Worm (Caenorhabditis elegans) whole organism, L2 larva: ENCODE data around the gene paf-2.
A peak's percentile ranks its signal among the peaks of the same experiment; 100 is the strongest.
"Not testable (repeated sequence)": the region's sequence is repeated elsewhere in the genome, so short reads cannot be mapped to it uniquely, and the experiment has no call there.

ENCODE experiments used
- C34F6.9 ChIP-seq: fragments of 150-350 bp; optimal IDR thresholded peaks from 2 replicates; lab custom pipeline; 2014; ENCODE audit warnings: missing biosample characterization, missing genetic modification characterization
- F13H6.1 ChIP-seq: sonication (generic microtip); optimal IDR thresholded peaks from 2 replicates; lab custom pipeline; 2016; ENCODE audit warnings: missing genetic modification characterization, missing compliant biosample characterization
- R02D3.7 ChIP-seq: fragments of 150-350 bp; optimal IDR thresholded peaks from 2 replicates; lab custom pipeline; 2014; ENCODE audit warnings: missing biosample characterization, missing genetic modification characterization
- Y55F3AM.14 ChIP-seq: fragments of 200-800 bp; sonication (Bioruptor generic); optimal IDR thresholded peaks from 2 replicates; lab custom pipeline; 2018; ENCODE audit warnings: mild to moderate bottlenecking, missing genetic modification characterization, missing compliant biosample characterization
- ZK546.5 ChIP-seq: sonication (generic microtip); optimal IDR thresholded peaks from 2 replicates; lab custom pipeline; 2017; ENCODE audit warnings: missing biosample characterization, missing genetic modification characterization
- alr-1 ChIP-seq: fragments of 150-350 bp; optimal IDR thresholded peaks from 2 replicates; lab custom pipeline; 2014; ENCODE audit warnings: missing biosample characterization, missing genetic modification characterization
- ama-1 ChIP-seq: fragments of 150-350 bp; optimal IDR thresholded peaks from 2 replicates; lab custom pipeline; 2018; ENCODE audit warnings: inconsistent platforms
- blmp-1 ChIP-seq: sonication (generic microtip); optimal IDR thresholded peaks from 2 replicates; lab custom pipeline; 2017; ENCODE audit warnings: missing genetic modification characterization, mild to moderate bottlenecking, missing compliant biosample characterization, antibody characterized with exemption, moderate library complexity; ENCODE audit not compliant: insufficient read depth
- crh-2 ChIP-seq: sonication (generic microtip); optimal IDR thresholded peaks from 2 replicates; lab custom pipeline; 2017; ENCODE audit warnings: missing biosample characterization, missing genetic modification characterization
- dmd-4 ChIP-seq: sonication (generic microtip); optimal IDR thresholded peaks from 2 replicates; lab custom pipeline; 2017; ENCODE audit warnings: missing biosample characterization, missing genetic modification characterization
- egl-27 ChIP-seq: sonication (generic microtip); optimal IDR thresholded peaks from 3 replicates; lab custom pipeline; 2017; ENCODE audit warnings: missing biosample characterization, missing genetic modification reagents, missing genetic modification characterization
- elt-1 ChIP-seq: fragments of 150-350 bp; optimal IDR thresholded peaks from 2 replicates; lab custom pipeline; 2014; ENCODE audit warnings: missing biosample characterization, missing genetic modification characterization
- elt-3 ChIP-seq: sonication (generic microtip); optimal IDR thresholded peaks from 2 replicates; lab custom pipeline; 2017; ENCODE audit warnings: missing biosample characterization, missing genetic modification characterization
- fos-1 ChIP-seq: fragments of 150-350 bp; optimal IDR thresholded peaks from 2 replicates; lab custom pipeline; 2014; ENCODE audit warnings: missing biosample characterization, missing genetic modification characterization
- gmeb-1 ChIP-seq: fragments of 150-350 bp; optimal IDR thresholded peaks from 2 replicates; lab custom pipeline; 2014; ENCODE audit warnings: missing biosample characterization, missing genetic modification characterization
- lin-11 ChIP-seq: fragments of 150-350 bp; sonication (generic microtip); optimal IDR thresholded peaks from 2 replicates; lab custom pipeline; 2014; ENCODE audit warnings: missing biosample characterization, missing genetic modification characterization, inconsistent platforms, mixed read lengths
- lin-13 ChIP-seq: fragments of 150-350 bp; optimal IDR thresholded peaks from 2 replicates; lab custom pipeline; 2014; ENCODE audit warnings: missing biosample characterization, missing genetic modification reagents, missing genetic modification characterization
- mbf-1 ChIP-seq: sonication (generic microtip); optimal IDR thresholded peaks from 2 replicates; lab custom pipeline; 2017; ENCODE audit warnings: missing biosample characterization, missing genetic modification characterization
- mdl-1 ChIP-seq, 2 experiments: fragments of 150-350 bp in 1 of 2; sonication (generic microtip) in 1 of 2; optimal IDR thresholded peaks; 2 replicates each; lab custom pipeline; 2017; ENCODE audit warnings: missing biosample characterization in 2 of 2, missing genetic modification characterization in 2 of 2
- nhr-10 ChIP-seq: sonication (generic microtip); optimal IDR thresholded peaks from 2 replicates; lab custom pipeline; 2017; ENCODE audit warnings: missing biosample characterization, missing genetic modification characterization
- nhr-11 ChIP-seq: fragments of 150-350 bp; optimal IDR thresholded peaks from 2 replicates; lab custom pipeline; 2014; ENCODE audit warnings: missing biosample characterization, missing genetic modification characterization
- nhr-12 ChIP-seq: fragments of 150-350 bp; optimal IDR thresholded peaks from 2 replicates; lab custom pipeline; 2014; ENCODE audit warnings: missing biosample characterization, missing genetic modification characterization
- nhr-129 ChIP-seq: fragments of 150-350 bp; optimal IDR thresholded peaks from 2 replicates; lab custom pipeline; 2014; ENCODE audit warnings: missing biosample characterization, missing genetic modification characterization
- nhr-21 ChIP-seq: fragments of 150-350 bp; optimal IDR thresholded peaks from 2 replicates; lab custom pipeline; 2014; ENCODE audit warnings: missing biosample characterization, missing genetic modification characterization
- nhr-23 ChIP-seq: fragments of 150-350 bp; optimal IDR thresholded peaks from 2 replicates; lab custom pipeline; 2014; ENCODE audit warnings: missing biosample characterization, missing genetic modification reagents, missing genetic modification characterization
- nhr-237 ChIP-seq: fragments of 150-350 bp; optimal IDR thresholded peaks from 2 replicates; lab custom pipeline; 2014; ENCODE audit warnings: missing biosample characterization, missing genetic modification characterization
- nhr-25 ChIP-seq: fragments of 150-350 bp; sonication (generic microtip); optimal IDR thresholded peaks from 3 replicates; lab custom pipeline; 2014; ENCODE audit warnings: missing biosample characterization, missing genetic modification characterization
- nhr-6 ChIP-seq: fragments of 150-350 bp; optimal IDR thresholded peaks from 2 replicates; lab custom pipeline; 2014; ENCODE audit warnings: missing biosample characterization, missing genetic modification characterization
- sem-4 ChIP-seq: fragments of 150-350 bp; optimal IDR thresholded peaks from 2 replicates; lab custom pipeline; 2014; ENCODE audit warnings: missing biosample characterization, missing genetic modification reagents, missing genetic modification characterization
- sma-3 ChIP-seq: sonication (generic microtip); optimal IDR thresholded peaks from 2 replicates; lab custom pipeline; 2016; ENCODE audit warnings: missing genetic modification reagents, missing genetic modification characterization, missing compliant biosample characterization
- unc-39 ChIP-seq: fragments of 150-350 bp; optimal IDR thresholded peaks from 2 replicates; lab custom pipeline; 2014; ENCODE audit warnings: missing biosample characterization, missing genetic modification characterization
- unc-55 ChIP-seq: fragments of 150-350 bp; sonication (generic microtip); optimal IDR thresholded peaks from 3 replicates; lab custom pipeline; 2014; ENCODE audit warnings: missing biosample characterization, missing genetic modification reagents, missing genetic modification characterization
- unc-62 ChIP-seq: fragments of 150-350 bp; optimal IDR thresholded peaks from 2 replicates; lab custom pipeline; 2014; ENCODE audit warnings: missing biosample characterization, missing genetic modification reagents, missing genetic modification characterization

Gene paf-2

DNA sequence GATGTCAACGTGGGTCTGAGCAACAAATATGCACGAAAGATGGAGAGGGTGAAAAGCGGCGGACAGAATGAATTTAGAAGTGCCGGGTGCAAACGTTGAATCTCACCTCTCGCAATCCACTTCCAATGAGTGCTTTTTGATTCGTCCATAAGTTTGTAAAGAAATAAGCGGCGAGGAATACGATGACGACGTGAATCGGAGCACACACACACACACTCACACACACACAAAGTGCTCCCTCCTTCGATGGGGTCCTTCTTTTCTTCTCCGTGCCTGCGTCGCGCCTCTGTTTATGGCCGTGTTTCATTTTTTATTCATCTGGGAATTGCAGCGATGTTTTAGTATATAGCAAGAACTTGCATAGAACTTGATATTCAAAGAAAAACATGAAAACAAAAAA is at the start of gene paf-2:
TSS of gene paf-2 (minus strand) at position 290 of the 400 bp plus-strand sequence.
- TF ChIP-seq lin-11 (tag; lab: Kevin White, UChicago), result peak; percentile 8
- TF ChIP-seq nhr-129 (tag; lab: Kevin White, UChicago), result peak; percentile 5
- peak; percentile 25 for TF ChIP-seq unc-55 (GFP tag; lab: Kevin White, UChicago)
- TF ChIP-seq Y55F3AM.14 (GFP tag; lab: Kevin White, UChicago), result no peak
- TF ChIP-seq nhr-237 (tag; lab: Kevin White, UChicago), result no peak

DNA sequence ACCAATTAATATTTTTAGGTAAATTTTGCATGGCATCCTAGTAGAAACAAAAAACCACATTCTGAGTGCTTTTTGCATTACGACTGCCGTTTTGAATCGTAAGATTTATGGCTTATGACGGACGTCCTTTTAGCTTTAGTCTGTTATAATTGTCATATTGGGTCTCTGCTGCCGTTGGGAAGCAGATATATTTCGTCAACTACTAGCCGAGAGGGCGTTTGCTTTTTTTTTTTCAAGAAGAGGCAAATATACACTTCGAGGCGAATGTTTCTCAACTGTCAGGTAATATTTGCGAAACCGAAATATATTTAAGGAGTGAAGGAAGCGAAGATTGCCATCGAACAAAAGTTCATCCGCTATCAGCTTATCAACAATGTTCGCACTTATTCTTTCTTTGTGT is 46.4 kb upstream of the paf-2 start, which contains the start of gene F14H12.3:
TSS of gene F14H12.3 (plus strand) at position 301 of the 400 bp plus-strand sequence.
- no peak for TF ChIP-seq Y55F3AM.14 (GFP tag; lab: Kevin White, UChicago)
- TF ChIP-seq elt-1 (tag; lab: Kevin White, UChicago), result no peak
- TF ChIP-seq nhr-12 (tag; lab: Kevin White, UChicago), result no peak
- TF ChIP-seq R02D3.7 (tag; lab: Kevin White, UChicago), result no peak
- TF ChIP-seq nhr-10 (tag; lab: Kevin White, UChicago), result no peak
- TF ChIP-seq ama-1 (lab: Kevin White, UChicago), result no peak
- TF ChIP-seq ZK546.5 (tag; lab: Kevin White, UChicago), result no peak
- TF ChIP-seq crh-2 (tag; lab: Kevin White, UChicago), result no peak

ce11 chrX:4342730-4343129 is 45.2 kb upstream of the paf-2 start:
- no peak for TF ChIP-seq gmeb-1 (tag; lab: Kevin White, UChicago)
- no peak for TF ChIP-seq nhr-237 (tag; lab: Kevin White, UChicago)
- no peak for TF ChIP-seq egl-27 (tag; lab: Kevin White, UChicago)
- no peak for TF ChIP-seq F13H6.1 (tag; lab: Kevin White, UChicago)
- TF ChIP-seq fos-1 (tag; lab: Kevin White, UChicago), result no peak
- no peak for TF ChIP-seq nhr-25
- TF ChIP-seq lin-13, result no peak
- no peak for TF ChIP-seq nhr-6 (tag; lab: Kevin White, UChicago)
- no peak for TF ChIP-seq lin-11 (tag; lab: Kevin White, UChicago)
- TF ChIP-seq mbf-1 (tag; lab: Kevin White, UChicago), result no peak
- TF ChIP-seq sma-3 (GFP tag; lab: Kevin White, UChicago), result no peak
- TF ChIP-seq sem-4, result no peak
- no peak for TF ChIP-seq dmd-4
- no peak for TF ChIP-seq unc-39 (tag; lab: Kevin White, UChicago)
- no peak for TF ChIP-seq nhr-21 (tag; lab: Kevin White, UChicago)
- TF ChIP-seq mdl-1 (tag; optimal IDR thresholded peaks at IDR 0.05; lab: Kevin White, UChicago), result no peak
- no peak for TF ChIP-seq nhr-23 (tag; lab: Kevin White, UChicago)
- TF ChIP-seq blmp-1, result no peak
- TF ChIP-seq alr-1 (tag; lab: Kevin White, UChicago), result no peak
- no peak for TF ChIP-seq nhr-11 (tag; lab: Kevin White, UChicago)

DNA sequence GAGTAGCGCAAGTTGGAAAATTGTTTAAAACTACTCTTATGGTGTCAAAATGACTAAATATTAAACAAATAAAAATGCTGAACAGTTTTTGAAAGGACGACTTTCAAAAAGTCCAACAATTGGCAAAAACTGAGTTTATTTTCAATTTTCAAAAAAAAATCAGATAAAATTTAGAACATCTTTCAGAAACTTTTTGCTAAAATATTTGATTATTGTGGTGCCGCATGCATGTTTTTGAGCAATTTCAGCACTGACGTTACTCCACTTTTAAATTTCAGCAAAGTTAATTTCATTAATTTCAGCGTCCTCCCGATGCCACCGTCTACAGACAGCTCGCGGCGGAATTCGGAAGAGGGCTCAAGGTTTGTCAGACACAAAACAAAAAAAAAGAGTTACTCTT is 41.8 kb upstream of the paf-2 start, which contains the start of gene cst-1:
TSS of gene cst-1 (plus strand) at position 301 of the 400 bp plus-strand sequence.
- not testable (repeated sequence) for TF ChIP-seq nhr-129, nhr-237, nhr-12 (tag; lab: Kevin White, UChicago)
- TF ChIP-seq, all 48 proteins: peak for 0; not testable (repeated sequence) for 48

DNA sequence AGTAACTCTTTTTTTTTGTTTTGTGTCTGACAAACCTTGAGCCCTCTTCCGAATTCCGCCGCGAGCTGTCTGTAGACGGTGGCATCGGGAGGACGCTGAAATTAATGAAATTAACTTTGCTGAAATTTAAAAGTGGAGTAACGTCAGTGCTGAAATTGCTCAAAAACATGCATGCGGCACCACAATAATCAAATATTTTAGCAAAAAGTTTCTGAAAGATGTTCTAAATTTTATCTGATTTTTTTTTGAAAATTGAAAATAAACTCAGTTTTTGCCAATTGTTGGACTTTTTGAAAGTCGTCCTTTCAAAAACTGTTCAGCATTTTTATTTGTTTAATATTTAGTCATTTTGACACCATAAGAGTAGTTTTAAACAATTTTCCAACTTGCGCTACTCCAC is 38.4 kb upstream of the paf-2 start, which contains the start of gene cst-2:
TSS of gene cst-2 (minus strand) at position 101 of the 400 bp plus-strand sequence.
- TF ChIP-seq nhr-6 (tag; lab: Kevin White, UChicago); blmp-1; C34F6.9 (tag; lab: Kevin White, UChicago): not testable (repeated sequence)

ce11 chrX:4332305-4332704 is 34.8 kb upstream of the paf-2 start, which contains the start of gene C24A8.6:
Gene C24A8.6 (minus strand): TSS chrX:4332405.
- not testable (repeated sequence) for TF ChIP-seq unc-62 (GFP tag; lab: Kevin White, UChicago); elt-3 (tag; lab: Kevin White, UChicago); Y55F3AM.14 (GFP tag; lab: Kevin White, UChicago)
